Worm (Caenorhabditis elegans): Measurements from ENCODE around the gene ins-12.

ins-12 gene

DNA sequence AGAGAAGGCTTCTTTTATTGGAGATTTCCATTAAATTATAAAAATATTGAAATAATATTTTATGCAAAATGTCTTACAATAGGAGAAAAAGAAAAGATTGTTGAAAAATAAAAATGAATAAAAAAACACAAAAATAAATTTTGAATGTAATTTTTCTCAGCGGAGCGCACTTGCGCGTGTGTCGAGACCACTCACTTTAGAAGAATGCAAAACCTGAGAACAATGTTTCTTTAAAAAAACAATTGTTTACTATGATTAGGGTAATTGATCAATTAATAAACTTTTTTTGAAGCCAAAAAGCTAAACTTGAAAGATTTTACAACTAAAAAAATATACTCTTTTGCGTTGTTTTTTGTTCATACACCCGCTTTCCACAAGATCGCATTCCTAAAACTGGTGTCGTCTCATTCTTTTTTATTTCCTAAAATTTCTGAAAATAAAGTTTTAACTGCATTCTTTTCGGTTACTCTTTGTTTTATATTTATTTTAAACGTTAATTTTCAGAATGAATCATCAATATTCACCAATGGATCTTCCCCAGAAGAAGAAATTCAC lies 39.9 kb downstream of the ins-12 start, which contains the start of gene ttc-4 (continued):
- no peak for TF ChIP-seq fos-1 (tag; optimal IDR thresholded peaks at IDR 0.05)
- TF ChIP-seq sox-4 (tag; optimal IDR thresholded peaks at IDR 0.05), result no peak
- TF ChIP-seq unc-86 (tag; optimal IDR thresholded peaks at IDR 0.05), result no peak
- no peak for TF ChIP-seq nhr-237 (tag; optimal IDR thresholded peaks at IDR 0.05)
- TF ChIP-seq xbp-1 (tag; optimal IDR thresholded peaks at IDR 0.05), result peak; percentile 33
- TF ChIP-seq fkh-4 (tag; optimal IDR thresholded peaks at IDR 0.05; ENCODE audit: borderline replicate concordance), result no peak
- no peak for TF ChIP-seq unc-98 (GFP tag; IDR thresholded peaks at IDR 0.05)
- peak; percentile 11 to 67 (median 41) for TF ChIP-seq dpl-1 (GFP tag; optimal IDR thresholded peaks at IDR 0.05)
- no peak for TF ChIP-seq vab-15 (tag; optimal IDR thresholded peaks at IDR 0.05)
- no peak for TF ChIP-seq nhr-11 (tag; optimal IDR thresholded peaks at IDR 0.05)
- no peak for TF ChIP-seq mdl-1 (tag; optimal IDR thresholded peaks at IDR 0.05)
- TF ChIP-seq mab-9 (GFP tag; IDR thresholded peaks at IDR 0.05), result no peak
- no peak for TF ChIP-seq swsn-7 (tag; optimal IDR thresholded peaks at IDR 0.05)
- no peak for TF ChIP-seq nhr-84 (tag; optimal IDR thresholded peaks at IDR 0.05)
- TF ChIP-seq hpl-2 (GFP tag; optimal IDR thresholded peaks at IDR 0.05), result no peak
- TF ChIP-seq egl-13 (tag; optimal IDR thresholded peaks at IDR 0.05), result no peak
- peak; percentile 48 for TF ChIP-seq lin-15B (tag; optimal IDR thresholded peaks at IDR 0.05)
- TF ChIP-seq C34B4.2 (tag; optimal IDR thresholded peaks at IDR 0.05), result no peak
- no peak for TF ChIP-seq aly-2 (tag; optimal IDR thresholded peaks at IDR 0.05)
- TF ChIP-seq sup-37 (GFP tag; optimal IDR thresholded peaks at IDR 0.05), result no peak
- TF ChIP-seq ama-1 (optimal IDR thresholded peaks at IDR 0.05), result no peak
- no peak for TF ChIP-seq pax-3 (tag; optimal IDR thresholded peaks at IDR 0.05)
- no peak for TF ChIP-seq unc-30 (tag; optimal IDR thresholded peaks at IDR 0.05)
- no peak for TF ChIP-seq nhr-28 (tag; optimal IDR thresholded peaks at IDR 0.05)
- TF ChIP-seq nhr-47 (tag; optimal IDR thresholded peaks at IDR 0.05), result peak; percentile 43
- TF ChIP-seq lir-3 (tag; optimal IDR thresholded peaks at IDR 0.05; ENCODE audit: poor library complexity), result peak; percentile 63
- TF ChIP-seq efl-3 (GFP tag; optimal IDR thresholded peaks at IDR 0.05), result no peak
- TF ChIP-seq ets-5 (GFP tag; IDR thresholded peaks at IDR 0.05), result no peak
- no peak for TF ChIP-seq ztf-4 (tag; optimal IDR thresholded peaks at IDR 0.05)
- no peak for TF ChIP-seq ceh-8 (GFP tag; optimal IDR thresholded peaks at IDR 0.05)
- peak; percentile 43 for TF ChIP-seq nhr-20 (tag; optimal IDR thresholded peaks at IDR 0.05)
- no peak for TF ChIP-seq jun-1 (tag; optimal IDR thresholded peaks at IDR 0.05)
- peak; percentile 28 for TF ChIP-seq blmp-1 (tag; optimal IDR thresholded peaks at IDR 0.05)
- peak; percentile 26 for TF ChIP-seq nhr-90 (tag; optimal IDR thresholded peaks at IDR 0.05; ENCODE audit: poor library complexity)
- TF ChIP-seq unc-130 (tag; optimal IDR thresholded peaks at IDR 0.05), result peak; percentile 40
- TF ChIP-seq unc-62 (GFP tag; optimal IDR thresholded peaks at IDR 0.05), result no peak
- no peak for TF ChIP-seq lin-13 (GFP tag; optimal IDR thresholded peaks at IDR 0.05)
- TF ChIP-seq ceh-82 (tag; optimal IDR thresholded peaks at IDR 0.05), result peak in 2 of 3 experiments; percentile 1
- TF ChIP-seq snpc-4 (tag; optimal IDR thresholded peaks at IDR 0.05), result peak; percentile 15
- peak; percentile 19 for TF ChIP-seq rnt-1 (tag; optimal IDR thresholded peaks at IDR 0.05)
- no peak for TF ChIP-seq hlh-4 (tag; optimal IDR thresholded peaks at IDR 0.05)
- no peak for TF ChIP-seq grh-1 (GFP tag; IDR thresholded peaks at IDR 0.05)
- peak; percentile 76 for TF ChIP-seq C16A3.4 (tag; optimal IDR thresholded peaks at IDR 0.05)
- peak; percentile 61 for TF ChIP-seq nhr-71 (tag; optimal IDR thresholded peaks at IDR 0.05)
- TF ChIP-seq alr-1 (tag; optimal IDR thresholded peaks at IDR 0.05; ENCODE audit: borderline replicate concordance), result no peak
- TF ChIP-seq nhr-19 (GFP tag; conservative IDR thresholded peaks at IDR 0.05), result no peak
- peak; percentile 28; the same call in 1 of the 2 replicates for TF ChIP-seq isw-1 (GFP tag; IDR thresholded peaks at IDR 0.05)
- peak; percentile 45 for TF ChIP-seq fkh-8 (tag; optimal IDR thresholded peaks at IDR 0.05)
- TF ChIP-seq lin-14 (GFP tag; optimal IDR thresholded peaks at IDR 0.05), result peak; percentile 51
- no peak for TF ChIP-seq zip-4 (GFP tag; optimal IDR thresholded peaks at IDR 0.05)
- TF ChIP-seq aha-1 (tag; optimal IDR thresholded peaks at IDR 0.05), result no peak
- no peak for TF ChIP-seq pag-3 (tag; optimal IDR thresholded peaks at IDR 0.05; ENCODE audit: borderline replicate concordance, insufficient read depth)

All from whole organism, L1 larva.